Fruit fly (Drosophila melanogaster) whole organism, embryonic: ENCODE measurements around the gene Pcmt.
A peak's percentile ranks its signal among the peaks of the same experiment; 100 is the strongest.

ENCODE experiments used
- Atf3 ChIP-seq: fragments of 200-800 bp; sonication (Bioruptor generic); optimal IDR thresholded peaks from 3 replicates; lab custom pipeline; 2016; ENCODE audit warnings: missing biosample characterization, missing genetic modification characterization
- BEAF-32 ChIP-seq: fragments of 200-800 bp; sonication (Bioruptor generic); optimal IDR thresholded peaks from 3 replicates; lab custom pipeline; 2017; ENCODE audit warnings: missing biosample characterization, missing genetic modification characterization, mild to moderate bottlenecking, moderate library complexity, missing genetic modification reagents
- BtbVII ChIP-seq: fragments of 200-800 bp; sonication (Bioruptor generic); optimal IDR thresholded peaks from 3 replicates; lab custom pipeline; 2017; ENCODE audit warnings: missing biosample characterization, mild to moderate bottlenecking, missing genetic modification characterization
- CG10147 ChIP-seq: fragments of 200-800 bp; sonication (Bioruptor generic); optimal IDR thresholded peaks from 2 replicates; lab custom pipeline; 2019; ENCODE audit warnings: missing biosample characterization, mild to moderate bottlenecking, missing genetic modification characterization, moderate library complexity
- CG10321 ChIP-seq: fragments of 200-800 bp; sonication (Bioruptor generic); IDR thresholded peaks from 2 replicates; pipeline ENCODE4 v1.3.6; 2022; ENCODE audit warnings: missing biosample characterization, missing genetic modification characterization
- CG10366 ChIP-seq: fragments of 200-800 bp; sonication (Bioruptor generic); IDR thresholded peaks from 2 replicates; pipeline ENCODE4 v1.3.6; 2022; ENCODE audit warnings: missing biosample characterization, missing genetic modification characterization
- CG10959 ChIP-seq: fragments of 200-800 bp; sonication (Bioruptor generic); IDR thresholded peaks from 2 replicates; pipeline ENCODE4 v1.3.6; 2022; ENCODE audit warnings: missing biosample characterization, missing genetic modification characterization
- CG16813 ChIP-seq: fragments of 200-800 bp; sonication (Bioruptor generic); IDR thresholded peaks from 3 replicates; pipeline ENCODE4 v1.3.6; 2022; ENCODE audit warnings: missing biosample characterization, missing genetic modification characterization; ENCODE audit not compliant: partially characterized antibody
- CG16863 ChIP-seq: fragments of 200-800 bp; sonication (Bioruptor generic); optimal IDR thresholded peaks from 3 replicates; lab custom pipeline; 2016; ENCODE audit warnings: missing biosample characterization, missing genetic modification characterization
- CG17328 ChIP-seq: fragments of 200-800 bp; sonication (Bioruptor generic); IDR thresholded peaks from 2 replicates; pipeline ENCODE4 v1.3.6; 2022; ENCODE audit warnings: missing biosample characterization, missing genetic modification characterization
- CG32532 ChIP-seq: fragments of 200-800 bp; sonication (Bioruptor generic); IDR thresholded peaks from 2 replicates; pipeline ENCODE4 v1.3.6; 2022; ENCODE audit warnings: missing biosample characterization, missing genetic modification characterization
- CG4707 ChIP-seq: fragments of 200-800 bp; sonication (Bioruptor generic); optimal IDR thresholded peaks from 2 replicates; lab custom pipeline; 2018; ENCODE audit warnings: missing biosample characterization, mild to moderate bottlenecking, missing genetic modification characterization, moderate library complexity
- CG5953 ChIP-seq: fragments of 200-800 bp; sonication (Bioruptor generic); IDR thresholded peaks from 2 replicates; pipeline ENCODE4 v1.3.6; 2022; ENCODE audit warnings: missing biosample characterization, missing genetic modification characterization
- CG6683 ChIP-seq: fragments of 200-800 bp; sonication (Bioruptor generic); optimal IDR thresholded peaks from 2 replicates; lab custom pipeline; 2017; ENCODE audit warnings: missing biosample characterization, mild to moderate bottlenecking, missing genetic modification characterization, missing genetic modification reagents
- CG7963 ChIP-seq: fragments of 200-800 bp; sonication (Bioruptor generic); IDR thresholded peaks from 3 replicates; pipeline ENCODE4 v1.3.6; 2022; ENCODE audit warnings: missing biosample characterization, missing genetic modification characterization; ENCODE audit not compliant: partially characterized antibody
- CG8944 ChIP-seq: fragments of 200-800 bp; sonication (Bioruptor generic); optimal IDR thresholded peaks from 3 replicates; lab custom pipeline; 2016; ENCODE audit warnings: missing biosample characterization, missing genetic modification characterization
- D19B ChIP-seq: fragments of 200-800 bp; sonication (Bioruptor generic); optimal IDR thresholded peaks from 2 replicates; lab custom pipeline; 2017; ENCODE audit warnings: missing biosample characterization, mild to moderate bottlenecking, missing genetic modification characterization
- Dp ChIP-seq: fragments of 200-800 bp; sonication (Bioruptor generic); optimal IDR thresholded peaks from 2 replicates; lab custom pipeline; 2018; ENCODE audit warnings: missing biosample characterization, mild to moderate bottlenecking, missing genetic modification characterization, moderate library complexity
- ERR ChIP-seq: fragments of 200-800 bp; sonication (Bioruptor generic); optimal IDR thresholded peaks from 2 replicates; lab custom pipeline; 2016; ENCODE audit warnings: missing biosample characterization, missing genetic modification characterization
- Gsc ChIP-seq: fragments of 200-800 bp; sonication (Bioruptor generic); IDR thresholded peaks from 2 replicates; pipeline ENCODE4 v1.3.6; 2022; ENCODE audit warnings: missing biosample characterization, missing genetic modification characterization
- Hand ChIP-seq: fragments of 200-800 bp; sonication (Bioruptor generic); optimal IDR thresholded peaks from 2 replicates; lab custom pipeline; 2017; ENCODE audit warnings: mild to moderate bottlenecking, missing biosample characterization, missing genetic modification reagents, missing genetic modification characterization
- Hr51 ChIP-seq, 2 experiments: fragments of 200-800 bp; sonication (Bioruptor generic); optimal IDR thresholded peaks; 2 replicates in 1 of 2; 3 replicates in 1 of 2; lab custom pipeline; 2016 to 2018; ENCODE audit warnings: missing biosample characterization in 2 of 2, missing genetic modification characterization in 2 of 2, mild to moderate bottlenecking in 1 of 2, moderate library complexity in 1 of 2
- Kr ChIP-seq: fragments of 200-800 bp; sonication (Bioruptor generic); optimal IDR thresholded peaks from 2 replicates; lab custom pipeline; 2017; ENCODE audit warnings: missing biosample characterization, mild to moderate bottlenecking, missing genetic modification characterization
- NFAT ChIP-seq: fragments of 200-800 bp; sonication (Bioruptor generic); IDR thresholded peaks from 2 replicates; pipeline ENCODE4 v1.3.6; 2022; ENCODE audit warnings: missing biosample characterization, missing genetic modification characterization
- Opbp ChIP-seq: fragments of 200-800 bp; sonication (Bioruptor generic); IDR thresholded peaks from 3 replicates; pipeline ENCODE4 v1.3.6; 2022; ENCODE audit warnings: missing biosample characterization, missing genetic modification characterization; ENCODE audit not compliant: partially characterized antibody
- al ChIP-seq: fragments of 200-800 bp; sonication (Bioruptor generic); IDR thresholded peaks from 2 replicates; pipeline ENCODE4 v1.3.6; 2022; ENCODE audit warnings: missing biosample characterization, missing genetic modification characterization
- bsh ChIP-seq, 2 experiments: fragments of 200-800 bp; sonication (Bioruptor generic); optimal IDR thresholded peaks; 2 replicates each; lab custom pipeline; 2017 to 2018; ENCODE audit warnings: mild to moderate bottlenecking in 2 of 2, missing biosample characterization in 2 of 2, missing genetic modification characterization in 2 of 2, moderate library complexity in 1 of 2
- dati ChIP-seq: fragments of 200-800 bp; sonication (Bioruptor generic); IDR thresholded peaks from 2 replicates; pipeline ENCODE4 v1.3.6; 2022; ENCODE audit warnings: missing biosample characterization, missing genetic modification characterization
- esg ChIP-seq: fragments of 200-800 bp; sonication (Bioruptor generic); conservative IDR thresholded peaks from 2 replicates; pipeline ENCODE4 v1.3.6; 2022; ENCODE audit warnings: missing biosample characterization, missing genetic modification characterization
- ewg ChIP-seq: fragments of 200-800 bp; sonication (Bioruptor generic); optimal IDR thresholded peaks from 3 replicates; lab custom pipeline; 2017; ENCODE audit warnings: mild to moderate bottlenecking, missing biosample characterization, missing genetic modification reagents, missing genetic modification characterization
- fu2 ChIP-seq: fragments of 200-800 bp; sonication (Bioruptor generic); optimal IDR thresholded peaks from 2 replicates; lab custom pipeline; 2016; ENCODE audit warnings: missing biosample characterization, missing genetic modification characterization
- gcm ChIP-seq: fragments of 200-800 bp; sonication (Bioruptor generic); optimal IDR thresholded peaks from 2 replicates; lab custom pipeline; 2019; ENCODE audit warnings: missing biosample characterization, mild to moderate bottlenecking, missing genetic modification characterization, moderate library complexity
- gem ChIP-seq: fragments of 200-800 bp; sonication (Bioruptor generic); optimal IDR thresholded peaks from 2 replicates; lab custom pipeline; 2019; ENCODE audit warnings: missing biosample characterization, mild to moderate bottlenecking, missing genetic modification characterization, moderate library complexity
- gt ChIP-seq: fragments of 200-800 bp; sonication (Bioruptor generic); IDR thresholded peaks from 2 replicates; pipeline ENCODE4 v1.3.6; 2022; ENCODE audit warnings: missing biosample characterization, missing genetic modification characterization
- hbn ChIP-seq: fragments of 200-800 bp; sonication (Bioruptor generic); IDR thresholded peaks from 2 replicates; pipeline ENCODE4 v1.3.6; 2022; ENCODE audit warnings: missing biosample characterization, missing genetic modification characterization; ENCODE audit not compliant: partially characterized antibody
- hkb ChIP-seq, 2 experiments: fragments of 200-800 bp in 1 of 2; fragments of >200 bp in 1 of 2; sonication (Bioruptor generic) in 1 of 2; IDR thresholded peaks in 1 of 2; optimal IDR thresholded peaks in 1 of 2; 2 replicates each; pipeline versions ENCODE4 v1.3.6 to Lab custom; 2017 to 2022; ENCODE audit warnings: missing biosample characterization in 1 of 2, missing genetic modification characterization in 1 of 2
- ken ChIP-seq: fragments of 200-800 bp; sonication (Bioruptor generic); IDR thresholded peaks from 3 replicates; pipeline ENCODE4 v1.3.6; 2022; ENCODE audit warnings: missing biosample characterization, missing genetic modification characterization
- nau ChIP-seq: fragments of 200-800 bp; sonication (Bioruptor generic); optimal IDR thresholded peaks from 3 replicates; lab custom pipeline; 2017; ENCODE audit warnings: missing biosample characterization, mild to moderate bottlenecking, missing genetic modification characterization, missing genetic modification reagents
- pb ChIP-seq: fragments of 200-800 bp; sonication (Bioruptor generic); optimal IDR thresholded peaks from 3 replicates; lab custom pipeline; 2016; ENCODE audit warnings: missing biosample characterization, missing genetic modification characterization
- pho ChIP-seq: fragments of 200-800 bp; sonication (Bioruptor generic); optimal IDR thresholded peaks from 2 replicates; lab custom pipeline; 2016; ENCODE audit warnings: missing biosample characterization, missing genetic modification characterization
- repo ChIP-seq: fragments of 200-800 bp; sonication (Bioruptor generic); optimal IDR thresholded peaks from 2 replicates; lab custom pipeline; 2016; ENCODE audit warnings: missing biosample characterization, missing genetic modification characterization
- ro ChIP-seq: fragments of 200-800 bp; sonication (Bioruptor generic); IDR thresholded peaks from 2 replicates; pipeline ENCODE4 v1.3.6; 2022; ENCODE audit warnings: missing biosample characterization, missing genetic modification characterization
- sens ChIP-seq: fragments of 200-800 bp; sonication (Bioruptor generic); peaks from one replicate; lab custom pipeline; 2016; ENCODE audit warnings: missing biosample characterization, missing genetic modification characterization
- slou ChIP-seq: fragments of 200-800 bp; sonication (Bioruptor generic); optimal IDR thresholded peaks from 3 replicates; lab custom pipeline; 2016; ENCODE audit warnings: missing biosample characterization, missing genetic modification characterization
- sqz ChIP-seq: fragments of 200-800 bp; sonication (Bioruptor generic); optimal IDR thresholded peaks from 3 replicates; lab custom pipeline; 2018; ENCODE audit warnings: missing biosample characterization, mild to moderate bottlenecking, missing genetic modification characterization
- stwl ChIP-seq: fragments of 200-800 bp; sonication (Bioruptor generic); optimal IDR thresholded peaks from 3 replicates; lab custom pipeline; 2018; ENCODE audit warnings: missing biosample characterization, mild to moderate bottlenecking, missing genetic modification characterization, moderate library complexity
- unpg ChIP-seq: fragments of 200-800 bp; sonication (Bioruptor generic); optimal IDR thresholded peaks from 3 replicates; lab custom pipeline; 2018; ENCODE audit warnings: missing biosample characterization, mild to moderate bottlenecking, missing genetic modification characterization, moderate library complexity
- vvl ChIP-seq: fragments of 200-800 bp; sonication (Bioruptor generic); IDR thresholded peaks from 2 replicates; pipeline ENCODE4 v1.3.6; 2022; ENCODE audit warnings: missing biosample characterization, missing genetic modification characterization
- zen ChIP-seq: fragments of 200-800 bp; sonication (Bioruptor generic); optimal IDR thresholded peaks from 3 replicates; lab custom pipeline; 2018; ENCODE audit warnings: missing biosample characterization, mild to moderate bottlenecking, missing genetic modification characterization, moderate library complexity
- zfh2 ChIP-seq: fragments of 200-800 bp; sonication (Bioruptor generic); optimal IDR thresholded peaks from 2 replicates; lab custom pipeline; 2016; ENCODE audit warnings: missing biosample characterization, missing genetic modification characterization

Pcmt gene

dm6 chr3R:5518627-5519026 lies 35.5 kb downstream of the Pcmt start (continued):
- TF ChIP-seq Opbp: no peak
- no peak for TF ChIP-seq CG16813 (GFP tag; lab: Robert Waterston, UW)
- TF ChIP-seq ken (GFP tag; lab: Robert Waterston, UW): peak; percentile 60; the same call in 1 of the 3 replicates
- TF ChIP-seq vvl (GFP tag; lab: Robert Waterston, UW): peak; percentile 61
- peak; percentile 2 for TF ChIP-seq CG4707 (GFP tag; lab: Kevin White, UChicago)
- peak; percentile 67 for TF ChIP-seq CG10366
- no peak for TF ChIP-seq al
- TF ChIP-seq dati (GFP tag; lab: Robert Waterston, UW): peak; percentile 39; the same call in 1 of the 2 replicates
- peak in 1 of 2 experiments; percentile 70 for TF ChIP-seq Hr51 (GFP tag; optimal IDR thresholded peaks at IDR 0.05; lab: Kevin White, UChicago)
- TF ChIP-seq Kr (GFP tag; lab: Kevin White, UChicago): no peak
- peak; percentile 66 for TF ChIP-seq unpg (GFP tag; lab: Kevin White, UChicago)
- peak; percentile 72 for TF ChIP-seq gem (tag; lab: Kevin White, UChicago)
- no peak for TF ChIP-seq pho (GFP tag; lab: Kevin White, UChicago)
- peak; percentile 40 for TF ChIP-seq repo (GFP tag; lab: Kevin White, UChicago)
- TF ChIP-seq hbn (GFP tag; lab: Robert Waterston, UW): no peak
- no peak for TF ChIP-seq Hand (GFP tag; lab: Kevin White, UChicago)
- no peak for TF ChIP-seq CG10959
- TF ChIP-seq Atf3 (GFP tag; lab: Kevin White, UChicago): peak; percentile 15
- no peak for TF ChIP-seq Gsc (GFP tag; lab: Robert Waterston, UW)
- TF ChIP-seq CG5953 (GFP tag; lab: Robert Waterston, UW): 0 out of 2 replicates have a peak, but pooled peaks have one; percentile 18
- no peak for TF ChIP-seq CG10147 (GFP tag; lab: Kevin White, UChicago)
- TF ChIP-seq D19B (GFP tag; lab: Kevin White, UChicago): peak; percentile 17
- TF ChIP-seq sens (GFP tag; lab: Kevin White, UChicago): peak; percentile 87
- TF ChIP-seq CG8944: peak; percentile 38
- TF ChIP-seq zen (tag; lab: Kevin White, UChicago): no peak
- no peak for TF ChIP-seq slou (GFP tag; lab: Kevin White, UChicago)
- TF ChIP-seq ERR (GFP tag; lab: Kevin White, UChicago): no peak
- TF ChIP-seq gt (GFP tag; lab: Robert Waterston, UW): no peak
- TF ChIP-seq CG10321 (GFP tag; lab: Robert Waterston, UW): no peak
- TF ChIP-seq pb: peak; percentile 36
- no peak for TF ChIP-seq BtbVII (GFP tag; lab: Kevin White, UChicago)
- no peak for TF ChIP-seq nau (GFP tag; lab: Kevin White, UChicago)
- peak; percentile 30 for TF ChIP-seq ewg
- TF ChIP-seq bsh (GFP tag; optimal IDR thresholded peaks at IDR 0.05; lab: Kevin White, UChicago): peak in 1 of 2 experiments; percentile 65
- no peak for TF ChIP-seq BEAF-32 (GFP tag; lab: Kevin White, UChicago)
- TF ChIP-seq stwl (tag; lab: Kevin White, UChicago): no peak
- TF ChIP-seq hkb (optimal IDR thresholded peaks at IDR 0.05; lab: Kevin White, UChicago): no peak
- peak; percentile 69 for TF ChIP-seq hkb (GFP tag; IDR thresholded peaks at IDR 0.05; lab: Robert Waterston, UW)
- TF ChIP-seq gcm (GFP tag; lab: Kevin White, UChicago): peak; percentile 14
- TF ChIP-seq CG32532 (GFP tag; lab: Robert Waterston, UW): no peak; the same call in 1 of the 2 replicates
- TF ChIP-seq esg (GFP tag; lab: Robert Waterston, UW): peak; percentile 34; the same call in 1 of the 2 replicates
- no peak for TF ChIP-seq Dp (GFP tag; lab: Kevin White, UChicago)
- TF ChIP-seq CG6683 (GFP tag; lab: Kevin White, UChicago): no peak
- peak; percentile 55 for TF ChIP-seq CG17328 (GFP tag; lab: Robert Waterston, UW)
- TF ChIP-seq sqz (GFP tag; lab: Kevin White, UChicago): no peak
- TF ChIP-seq ro (GFP tag; lab: Robert Waterston, UW): no peak
- TF ChIP-seq CG7963: no peak
- TF ChIP-seq zfh2 (GFP tag; lab: Kevin White, UChicago): peak; percentile 36
- no peak for TF ChIP-seq fu2 (GFP tag; lab: Kevin White, UChicago)
- TF ChIP-seq CG16863: peak; percentile 65
- no peak for TF ChIP-seq NFAT
